Fruit fly (Drosophila melanogaster): Measurements from ENCODE around the gene CG33494.

dm6 chr3R:25495072-25495471, at the start of gene CG33494:
- no peak for TF ChIP-seq CG1621 (tag; optimal IDR thresholded peaks at IDR 0.05)
- TF ChIP-seq CG16779 (tag; optimal IDR thresholded peaks at IDR 0.05), result no peak
- no peak for TF ChIP-seq CG11294 (GFP tag; IDR thresholded peaks at IDR 0.05)
- no peak for TF ChIP-seq cyc (GFP tag; optimal IDR thresholded peaks at IDR 0.05)
- TF ChIP-seq Gug (GFP tag; IDR thresholded peaks at IDR 0.05), result no peak
- TF ChIP-seq ss (GFP tag; optimal IDR thresholded peaks at IDR 0.05), result no peak
- TF ChIP-seq CG11902 (GFP tag; optimal IDR thresholded peaks at IDR 0.05), result no peak
- no peak for TF ChIP-seq lz (GFP tag; optimal IDR thresholded peaks at IDR 0.05)
- TF ChIP-seq Met (GFP tag; optimal IDR thresholded peaks at IDR 0.05), result no peak
- TF ChIP-seq CG6854 (GFP tag; optimal IDR thresholded peaks at IDR 0.05), result no peak
- no peak for TF ChIP-seq CG6808 (GFP tag; optimal IDR thresholded peaks at IDR 0.05)
- TF ChIP-seq CG6163 (GFP tag; IDR thresholded peaks at IDR 0.05), result no peak
- no peak for TF ChIP-seq CG7368 (GFP tag; optimal IDR thresholded peaks at IDR 0.05)
- TF ChIP-seq CG3032 (tag; optimal IDR thresholded peaks at IDR 0.05), result no peak

Measured in whole organism, prepupa.